Fruit fly (Drosophila melanogaster) whole organism, embryonic: ENCODE results near the gene kirre.

ENCODE experiments used
- Atf3 ChIP-seq: fragments of 200-800 bp; sonication (Bioruptor generic); optimal IDR thresholded peaks from 3 replicates; lab custom pipeline; 2016; ENCODE audit warnings: missing biosample characterization, missing genetic modification characterization
- CG10147 ChIP-seq: fragments of 200-800 bp; sonication (Bioruptor generic); optimal IDR thresholded peaks from 2 replicates; lab custom pipeline; 2019; ENCODE audit warnings: missing biosample characterization, mild to moderate bottlenecking, missing genetic modification characterization, moderate library complexity
- CG10274 ChIP-seq: fragments of 200-800 bp; sonication (Bioruptor generic); optimal IDR thresholded peaks from 3 replicates; lab custom pipeline; 2017; ENCODE audit warnings: missing biosample characterization, mild to moderate bottlenecking, missing genetic modification characterization
- CG11398 ChIP-seq: fragments of 200-800 bp; sonication (Bioruptor generic); optimal IDR thresholded peaks from 2 replicates; lab custom pipeline; 2016; ENCODE audit warnings: missing biosample characterization, missing genetic modification characterization
- CG11456 ChIP-seq: fragments of 200-800 bp; sonication (Bioruptor generic); IDR thresholded peaks from 3 replicates; pipeline ENCODE4 v1.3.6; 2022; ENCODE audit warnings: missing biosample characterization, missing genetic modification characterization
- CG13123 ChIP-seq: fragments of 200-800 bp; sonication (Bioruptor generic); optimal IDR thresholded peaks from 2 replicates; lab custom pipeline; 2016; ENCODE audit warnings: missing biosample characterization, missing genetic modification characterization
- CG13624 ChIP-seq: fragments of 200-800 bp; sonication (Bioruptor generic); optimal IDR thresholded peaks from 2 replicates; lab custom pipeline; 2016; ENCODE audit warnings: missing biosample characterization, missing genetic modification characterization
- CG15479 ChIP-seq: fragments of 200-800 bp; sonication (Bioruptor generic); optimal IDR thresholded peaks from 3 replicates; lab custom pipeline; 2019; ENCODE audit warnings: missing biosample characterization, mild to moderate bottlenecking, missing genetic modification characterization, moderate library complexity
- CG1602 ChIP-seq: fragments of 200-800 bp; sonication (Bioruptor generic); optimal IDR thresholded peaks from 3 replicates; lab custom pipeline; 2016; ENCODE audit warnings: missing biosample characterization, missing genetic modification characterization
- CG17829 ChIP-seq: fragments of 200-800 bp; optimal IDR thresholded peaks from 2 replicates; lab custom pipeline; 2019; ENCODE audit warnings: missing biosample characterization, mild to moderate bottlenecking, missing genetic modification characterization, moderate library complexity
- CG2875 ChIP-seq: fragments of 200-800 bp; sonication (Bioruptor generic); optimal IDR thresholded peaks from 2 replicates; lab custom pipeline; 2017; ENCODE audit warnings: missing biosample characterization, mild to moderate bottlenecking, missing genetic modification characterization, missing genetic modification reagents
- CG32772 ChIP-seq: fragments of 200-800 bp; sonication (Bioruptor generic); IDR thresholded peaks from 2 replicates; pipeline ENCODE4 v1.3.6; 2022; ENCODE audit warnings: missing biosample characterization, missing genetic modification characterization
- CG4360 ChIP-seq: fragments of 200-800 bp; sonication (Bioruptor generic); IDR thresholded peaks from 2 replicates; pipeline ENCODE4 v1.3.6; 2022; ENCODE audit warnings: missing biosample characterization, missing genetic modification characterization
- CG6175 ChIP-seq: fragments of 200-800 bp; sonication (Bioruptor generic); IDR thresholded peaks from 3 replicates; pipeline ENCODE4 v1.3.6; 2022; ENCODE audit warnings: missing biosample characterization, missing genetic modification characterization
- CG6654 ChIP-seq: fragments of 200-800 bp; sonication (Bioruptor generic); optimal IDR thresholded peaks from 2 replicates; lab custom pipeline; 2017; ENCODE audit warnings: missing biosample characterization, mild to moderate bottlenecking, missing genetic modification characterization
- CG7357 ChIP-seq: fragments of 200-800 bp; sonication (Bioruptor generic); IDR thresholded peaks from 3 replicates; pipeline ENCODE4 v1.3.6; 2022; ENCODE audit warnings: missing biosample characterization, missing genetic modification characterization
- CG7839 ChIP-seq: fragments of 200-800 bp; sonication (Bioruptor generic); optimal IDR thresholded peaks from 3 replicates; lab custom pipeline; 2018; ENCODE audit warnings: missing biosample characterization, mild to moderate bottlenecking, missing genetic modification characterization, moderate library complexity
- CG8089 ChIP-seq: fragments of 200-800 bp; sonication (Bioruptor generic); optimal IDR thresholded peaks from 3 replicates; lab custom pipeline; 2016; ENCODE audit warnings: missing biosample characterization, missing genetic modification characterization
- CG8944 ChIP-seq: fragments of 200-800 bp; sonication (Bioruptor generic); optimal IDR thresholded peaks from 3 replicates; lab custom pipeline; 2016; ENCODE audit warnings: missing biosample characterization, missing genetic modification characterization
- CG9932 ChIP-seq: fragments of 200-800 bp; sonication (Bioruptor generic); IDR thresholded peaks from 2 replicates; pipeline ENCODE4 v1.3.6; 2022; ENCODE audit warnings: missing biosample characterization, missing genetic modification characterization
- Deaf1 ChIP-seq: fragments of 200-800 bp; optimal IDR thresholded peaks from 3 replicates; lab custom pipeline; 2019; ENCODE audit warnings: missing biosample characterization, mild to moderate bottlenecking, missing genetic modification characterization, moderate library complexity
- ERR ChIP-seq: fragments of 200-800 bp; sonication (Bioruptor generic); optimal IDR thresholded peaks from 2 replicates; lab custom pipeline; 2016; ENCODE audit warnings: missing biosample characterization, missing genetic modification characterization
- Fer2 ChIP-seq: fragments of 200-800 bp; sonication (Bioruptor generic); optimal IDR thresholded peaks from 2 replicates; lab custom pipeline; 2018; ENCODE audit warnings: missing biosample characterization, mild to moderate bottlenecking, missing genetic modification characterization, moderate library complexity
- HLHmδ ChIP-seq: fragments of 200-800 bp; sonication (Bioruptor generic); optimal IDR thresholded peaks from 2 replicates; lab custom pipeline; 2018; ENCODE audit warnings: missing biosample characterization, mild to moderate bottlenecking, missing genetic modification characterization, moderate library complexity
- Hr51 ChIP-seq, 2 experiments: fragments of 200-800 bp; sonication (Bioruptor generic); optimal IDR thresholded peaks; 2 replicates in 1 of 2; 3 replicates in 1 of 2; lab custom pipeline; 2016 to 2018; ENCODE audit warnings: missing biosample characterization in 2 of 2, missing genetic modification characterization in 2 of 2, mild to moderate bottlenecking in 1 of 2, moderate library complexity in 1 of 2
- Hsf ChIP-seq: fragments of 200-800 bp; sonication (Bioruptor generic); optimal IDR thresholded peaks from 3 replicates; lab custom pipeline; 2016; ENCODE audit warnings: missing biosample characterization, missing genetic modification characterization
- Nf-YC ChIP-seq: fragments of 200-800 bp; optimal IDR thresholded peaks from 3 replicates; lab custom pipeline; 2019; ENCODE audit warnings: missing biosample characterization, mild to moderate bottlenecking, missing genetic modification characterization, moderate library complexity
- Pdp1 ChIP-seq, 2 experiments: fragments of 200-800 bp; sonication (Bioruptor generic); optimal IDR thresholded peaks; 3 replicates each; lab custom pipeline; 2016; ENCODE audit warnings: missing biosample characterization in 2 of 2, missing genetic modification characterization in 2 of 2, mild to moderate bottlenecking in 1 of 2, moderate library complexity in 1 of 2
- Stat92E ChIP-seq, 3 experiments: fragments of >200 bp in 2 of 3; fragments of 200-800 bp in 1 of 3; sonication (Bioruptor generic) in 1 of 3; optimal IDR thresholded peaks; 2 replicates each; lab custom pipeline; 2017 to 2019; ENCODE audit warnings: missing biosample characterization in 3 of 3, missing genetic modification characterization in 3 of 3, mild to moderate bottlenecking in 1 of 3, moderate library complexity in 1 of 3
- TFAM ChIP-seq: fragments of 200-800 bp; sonication (Bioruptor generic); optimal IDR thresholded peaks from 2 replicates; lab custom pipeline; 2017; ENCODE audit warnings: missing biosample characterization, missing genetic modification characterization, inconsistent platforms
- Trl ChIP-seq, 3 experiments: fragments of >200 bp in 2 of 3; fragments of 200-800 bp in 1 of 3; sonication (Bioruptor generic) in 1 of 3; optimal IDR thresholded peaks; 2 replicates in 1 of 3; 3 replicates in 2 of 3; lab custom pipeline; 2016 to 2017; ENCODE audit warnings: missing biosample characterization in 1 of 3, missing genetic modification characterization in 1 of 3
- Xbp1 ChIP-seq: fragments of 200-800 bp; sonication (Bioruptor generic); optimal IDR thresholded peaks from 3 replicates; lab custom pipeline; 2016; ENCODE audit warnings: missing biosample characterization, mild to moderate bottlenecking, missing genetic modification characterization
- ara ChIP-seq: fragments of 200-800 bp; sonication (Bioruptor generic); IDR thresholded peaks from 2 replicates; pipeline ENCODE4 v1.3.6; 2022; ENCODE audit warnings: missing biosample characterization, missing genetic modification characterization
- bowl ChIP-seq: fragments of 200-800 bp; sonication (Bioruptor generic); IDR thresholded peaks from 2 replicates; pipeline ENCODE4 v1.3.6; 2022; ENCODE audit warnings: missing biosample characterization, missing genetic modification characterization
- chinmo ChIP-seq: fragments of 200-800 bp; sonication (Bioruptor generic); IDR thresholded peaks from 4 replicates; pipeline ENCODE4 v1.3.6; 2022; ENCODE audit warnings: missing biosample characterization, missing genetic modification characterization; ENCODE audit not compliant: partially characterized antibody
- da ChIP-seq: fragments of 200-800 bp; sonication (Bioruptor generic); optimal IDR thresholded peaks from 2 replicates; lab custom pipeline; 2016; ENCODE audit warnings: missing biosample characterization, missing genetic modification characterization
- dan ChIP-seq: fragments of 200-800 bp; sonication (Bioruptor generic); IDR thresholded peaks from 2 replicates; pipeline ENCODE4 v1.3.6; 2022; ENCODE audit warnings: missing biosample characterization, missing genetic modification characterization
- danr ChIP-seq: fragments of 200-800 bp; sonication (Bioruptor generic); IDR thresholded peaks from 2 replicates; pipeline ENCODE4 v1.3.6; 2022; ENCODE audit warnings: missing biosample characterization, missing genetic modification characterization
- dm ChIP-seq: fragments of 200-800 bp; sonication (Bioruptor generic); optimal IDR thresholded peaks from 3 replicates; lab custom pipeline; 2016; ENCODE audit warnings: missing biosample characterization, missing genetic modification characterization
- esg ChIP-seq: fragments of 200-800 bp; sonication (Bioruptor generic); conservative IDR thresholded peaks from 2 replicates; pipeline ENCODE4 v1.3.6; 2022; ENCODE audit warnings: missing biosample characterization, missing genetic modification characterization
- ewg ChIP-seq: fragments of 200-800 bp; sonication (Bioruptor generic); optimal IDR thresholded peaks from 3 replicates; lab custom pipeline; 2017; ENCODE audit warnings: mild to moderate bottlenecking, missing biosample characterization, missing genetic modification reagents, missing genetic modification characterization
- fu2 ChIP-seq: fragments of 200-800 bp; sonication (Bioruptor generic); optimal IDR thresholded peaks from 2 replicates; lab custom pipeline; 2016; ENCODE audit warnings: missing biosample characterization, missing genetic modification characterization
- gsb-n ChIP-seq: fragments of 200-800 bp; sonication (Bioruptor generic); optimal IDR thresholded peaks from 3 replicates; lab custom pipeline; 2018; ENCODE audit warnings: missing biosample characterization, mild to moderate bottlenecking, missing genetic modification characterization
- hth ChIP-seq: fragments of >200 bp; optimal IDR thresholded peaks from 2 replicates; lab custom pipeline; 2017; ENCODE audit warnings: inconsistent platforms
- kni ChIP-seq: fragments of 200-800 bp; sonication (Bioruptor generic); optimal IDR thresholded peaks from 3 replicates; lab custom pipeline; 2017; ENCODE audit warnings: mild to moderate bottlenecking, missing biosample characterization, missing genetic modification reagents, missing genetic modification characterization
- lilli ChIP-seq: fragments of 200-800 bp; sonication (Bioruptor generic); optimal IDR thresholded peaks from 3 replicates; lab custom pipeline; 2016; ENCODE audit warnings: missing biosample characterization, missing genetic modification characterization
- mld ChIP-seq: fragments of 200-800 bp; sonication (Bioruptor generic); IDR thresholded peaks from 3 replicates; pipeline ENCODE4 v1.3.6; 2022; ENCODE audit warnings: missing biosample characterization, missing genetic modification characterization; ENCODE audit not compliant: partially characterized antibody
- nerfin-1 ChIP-seq: fragments of 200-800 bp; sonication (Bioruptor generic); optimal IDR thresholded peaks from 3 replicates; lab custom pipeline; 2019; ENCODE audit warnings: missing biosample characterization, mild to moderate bottlenecking, missing genetic modification characterization, moderate library complexity
- otp ChIP-seq: fragments of 200-800 bp; sonication (Bioruptor generic); IDR thresholded peaks from 3 replicates; pipeline ENCODE4, ENCODE4 v1.3.6; 2022; ENCODE audit warnings: missing biosample characterization, missing genetic modification characterization
- peb ChIP-seq: fragments of 200-800 bp; sonication (Bioruptor generic); IDR thresholded peaks from 2 replicates; pipeline ENCODE4 v1.3.6; 2022; ENCODE audit warnings: missing biosample characterization, missing genetic modification characterization
- unpg ChIP-seq: fragments of 200-800 bp; sonication (Bioruptor generic); optimal IDR thresholded peaks from 3 replicates; lab custom pipeline; 2018; ENCODE audit warnings: missing biosample characterization, mild to moderate bottlenecking, missing genetic modification characterization, moderate library complexity

The kirre gene

dm6 chrX:3137853-3138418, 397.8 kb downstream of the kirre start (continued):
- no peak for TF ChIP-seq ERR
- TF ChIP-seq esg, result no peak
- TF ChIP-seq nerfin-1 (tag; lab: Kevin White, UChicago), result peak; percentile 37
- TF ChIP-seq Hsf (GFP tag; lab: Kevin White, UChicago), result no peak
- no peak for TF ChIP-seq dan (GFP tag; lab: Robert Waterston, UW)
- TF ChIP-seq ara (GFP tag; lab: Robert Waterston, UW), result no peak
- no peak for TF ChIP-seq unpg
- no peak for TF ChIP-seq CG11398
- TF ChIP-seq CG10147 (GFP tag; lab: Kevin White, UChicago), result no peak
- peak in 1 of 2 experiments; percentile 2 for TF ChIP-seq Hr51 (GFP tag; optimal IDR thresholded peaks at IDR 0.05; lab: Kevin White, UChicago)
- TF ChIP-seq CG4360, result peak; percentile 77
- TF ChIP-seq TFAM (GFP tag; lab: Kevin White, UChicago), result no peak
- TF ChIP-seq CG6175 (GFP tag; lab: Robert Waterston, UW), result no peak
- no peak for TF ChIP-seq HLHmδ (GFP tag; lab: Kevin White, UChicago)
- TF ChIP-seq CG8944 (GFP tag; lab: Kevin White, UChicago), result no peak
- TF ChIP-seq Stat92E (GFP tag; optimal IDR thresholded peaks at IDR 0.05; lab: Kevin White, UChicago), result no peak
- no peak for TF ChIP-seq mld (GFP tag; lab: Robert Waterston, UW)
- no peak for TF ChIP-seq Nf-YC
- TF ChIP-seq lilli (GFP tag; lab: Kevin White, UChicago), result no peak
- no peak for TF ChIP-seq gsb-n (tag; lab: Kevin White, UChicago)
- peak; percentile 53 for TF ChIP-seq ewg (GFP tag; lab: Kevin White, UChicago)
- TF ChIP-seq CG7357, result no peak
- no peak for TF ChIP-seq CG6654 (GFP tag; lab: Kevin White, UChicago)
- no peak for TF ChIP-seq Deaf1
- TF ChIP-seq otp (GFP tag; lab: Robert Waterston, UW), result no peak
- TF ChIP-seq kni (GFP tag; lab: Kevin White, UChicago), result peak; percentile 12
- TF ChIP-seq Atf3, result no peak
- no peak for TF ChIP-seq CG7839 (tag; lab: Kevin White, UChicago)
- TF ChIP-seq danr (GFP tag; lab: Robert Waterston, UW), result no peak
- TF ChIP-seq CG15479 (GFP tag; lab: Kevin White, UChicago), result peak; percentile 10
- TF ChIP-seq peb (GFP tag; lab: Robert Waterston, UW), result no peak
- no peak for TF ChIP-seq fu2 (GFP tag; lab: Kevin White, UChicago)
- TF ChIP-seq CG17829 (tag; lab: Kevin White, UChicago), result no peak
- TF ChIP-seq CG32772 (GFP tag; lab: Robert Waterston, UW), result no peak
- TF ChIP-seq hth (lab: Kevin White, UChicago), result no peak
- TF ChIP-seq da (GFP tag; lab: Kevin White, UChicago), result peak; percentile 7
- TF ChIP-seq Xbp1 (GFP tag; lab: Kevin White, UChicago), result no peak
- TF ChIP-seq CG2875 (GFP tag; lab: Kevin White, UChicago), result no peak
- TF ChIP-seq CG10274, result no peak
- no peak for TF ChIP-seq CG9932 (GFP tag; lab: Robert Waterston, UW)
- no peak for TF ChIP-seq CG13123 (GFP tag; lab: Kevin White, UChicago)
- TF ChIP-seq Fer2 (tag; lab: Kevin White, UChicago), result no peak
- TF ChIP-seq CG13624, result no peak
- no peak for TF ChIP-seq dm (GFP tag; lab: Kevin White, UChicago)
- no peak for TF ChIP-seq CG8089 (GFP tag; lab: Kevin White, UChicago)
- TF ChIP-seq Trl (optimal IDR thresholded peaks at IDR 0.05; lab: Kevin White, UChicago), result peak in 1 of 2 experiments; percentile 28
- no peak for TF ChIP-seq Trl (GFP tag; optimal IDR thresholded peaks at IDR 0.05; lab: Kevin White, UChicago)
- no peak for TF ChIP-seq Pdp1 (GFP tag; optimal IDR thresholded peaks at IDR 0.05; lab: Kevin White, UChicago)
- no peak for TF ChIP-seq CG1602
- TF ChIP-seq CG11456, result no peak
- TF ChIP-seq bowl (GFP tag; lab: Robert Waterston, UW), result no peak
- no peak for TF ChIP-seq chinmo (GFP tag; lab: Robert Waterston, UW)
